Fruit fly (Drosophila melanogaster) Kc167 (cell line): ENCODE data around the gene CG31097.

ENCODE experiments used
- Sin3A ChIP-seq: fragments of >200 bp; optimal IDR thresholded peaks from 2 replicates; lab custom pipeline; 2018; ENCODE audit warnings: missing external identifiers
- h ChIP-seq: fragments of >200 bp; optimal IDR thresholded peaks from 3 replicates; lab custom pipeline; 2018; ENCODE audit warnings: missing external identifiers
- insv ChIP-seq: fragments of >200 bp; optimal IDR thresholded peaks from 3 replicates; lab custom pipeline; 2018; ENCODE audit warnings: missing external identifiers
- psq ChIP-seq: fragments of >200 bp; optimal IDR thresholded peaks from 2 replicates; lab custom pipeline; 2017; ENCODE audit warnings: missing external identifiers
- ttk ChIP-seq: sonication (Bioruptor generic); optimal IDR thresholded peaks from 2 replicates; lab custom pipeline; 2017; ENCODE audit warnings: missing external identifiers

dm6 chr3R:25309175-25309574 lies 11.6 kb upstream of the CG31097 start:
- TF ChIP-seq h (lab: Kevin White, UChicago) (no peak), insv (no peak), Sin3A (lab: Kevin White, UChicago) (no peak), ttk (lab: Kevin White, UChicago) (no peak), psq (no peak)
